Fruit fly (Drosophila melanogaster): ENCODE measurements around the gene sgl.

The sgl gene

dm6 chr3L:7006421-7006820, 41.9 kb upstream of the sgl start:
- no peak for TF ChIP-seq CG10274 (GFP tag; optimal IDR thresholded peaks at IDR 0.05)
- no peak for TF ChIP-seq MBD-R2 (GFP tag; IDR thresholded peaks at IDR 0.05)
- no peak for TF ChIP-seq hb (GFP tag; IDR thresholded peaks at IDR 0.05; ENCODE audit: partially characterized antibody)
- TF ChIP-seq luna (GFP tag; optimal IDR thresholded peaks at IDR 0.05): no peak
- peak in 1 of 2 experiments; percentile 25 for TF ChIP-seq bsh (GFP tag; optimal IDR thresholded peaks at IDR 0.05)
- TF ChIP-seq hkb (optimal IDR thresholded peaks at IDR 0.05): no peak
- no peak for TF ChIP-seq hkb (GFP tag; IDR thresholded peaks at IDR 0.05)
- TF ChIP-seq CG18764 (GFP tag; optimal IDR thresholded peaks at IDR 0.05): no peak
- TF ChIP-seq gem (tag; optimal IDR thresholded peaks at IDR 0.05): peak; percentile 30
- peak; percentile 51 for TF ChIP-seq Sox102F (GFP tag; optimal IDR thresholded peaks at IDR 0.05)
- TF ChIP-seq Hr51 (GFP tag; optimal IDR thresholded peaks at IDR 0.05): peak in 1 of 2 experiments; percentile 6
- no peak for TF ChIP-seq MESR4 (GFP tag; optimal IDR thresholded peaks at IDR 0.05)
- TF ChIP-seq Dll (GFP tag; IDR thresholded peaks at IDR 0.05; ENCODE audit: partially characterized antibody): no peak
- no peak for TF ChIP-seq CG30020 (tag; optimal IDR thresholded peaks at IDR 0.05)
- TF ChIP-seq CG2116 (GFP tag; optimal IDR thresholded peaks at IDR 0.05): no peak
- TF ChIP-seq Myb (GFP tag; optimal IDR thresholded peaks at IDR 0.05): no peak
- no peak for TF ChIP-seq chinmo (GFP tag; IDR thresholded peaks at IDR 0.05; ENCODE audit: partially characterized antibody)
- peak; percentile 4 for TF ChIP-seq Oli (tag; optimal IDR thresholded peaks at IDR 0.05)
- peak; percentile 42 for TF ChIP-seq Blimp-1 (GFP tag; optimal IDR thresholded peaks at IDR 0.05)
- no peak for TF ChIP-seq CG15073 (GFP tag; optimal IDR thresholded peaks at IDR 0.05)

dm6 chr3L:7003132-7003531, 38.6 kb upstream of the sgl start:
- TF ChIP-seq prd (optimal IDR thresholded peaks at IDR 0.05): no peak
- TF ChIP-seq prd (GFP tag; IDR thresholded peaks at IDR 0.05): no peak
- no peak for TF ChIP-seq CG10959 (GFP tag; IDR thresholded peaks at IDR 0.05)
- TF ChIP-seq CG10274 (GFP tag; optimal IDR thresholded peaks at IDR 0.05): no peak
- peak; percentile 22 for TF ChIP-seq Sox102F (GFP tag; optimal IDR thresholded peaks at IDR 0.05)
- no peak for TF ChIP-seq CG3163 (GFP tag; optimal IDR thresholded peaks at IDR 0.05)
- TF ChIP-seq Mad (GFP tag; optimal IDR thresholded peaks at IDR 0.05): no peak
- TF ChIP-seq CG9876 (GFP tag; optimal IDR thresholded peaks at IDR 0.05): no peak
- no peak for TF ChIP-seq Side (GFP tag; optimal IDR thresholded peaks at IDR 0.05)
- TF ChIP-seq pum (GFP tag; optimal IDR thresholded peaks at IDR 0.05): no peak
- TF ChIP-seq az2 (GFP tag; optimal IDR thresholded peaks at IDR 0.05): no peak
- TF ChIP-seq tgo (GFP tag; IDR thresholded peaks at IDR 0.05): no peak; the same call in 2 of the 3 replicates
- TF ChIP-seq gem (tag; optimal IDR thresholded peaks at IDR 0.05): peak; percentile 17
- TF ChIP-seq CG11723 (GFP tag; optimal IDR thresholded peaks at IDR 0.05): no peak
- no peak for TF ChIP-seq CG32772 (GFP tag; IDR thresholded peaks at IDR 0.05)
- TF ChIP-seq Deaf1 (tag; optimal IDR thresholded peaks at IDR 0.05): no peak
- TF ChIP-seq row (GFP tag; IDR thresholded peaks at IDR 0.05): no peak
- no peak for TF ChIP-seq Gug (GFP tag; IDR thresholded peaks at IDR 0.05)
- TF ChIP-seq CG6254 (GFP tag; optimal IDR thresholded peaks at IDR 0.05): no peak
- no peak for TF ChIP-seq dpn (GFP tag; optimal IDR thresholded peaks at IDR 0.05)
- peak; percentile 36; the same call in 1 of the 2 replicates for TF ChIP-seq Rfx (GFP tag; IDR thresholded peaks at IDR 0.05)
- no peak for TF ChIP-seq aop (GFP tag; IDR thresholded peaks at IDR 0.05)
- no peak for TF ChIP-seq Ravus (GFP tag; IDR thresholded peaks at IDR 0.05)
- peak in 1 of 2 experiments; percentile 39 for TF ChIP-seq Hr51 (GFP tag; optimal IDR thresholded peaks at IDR 0.05)
- TF ChIP-seq Nf-YB (GFP tag; optimal IDR thresholded peaks at IDR 0.05): no peak
- no peak for TF ChIP-seq CG9817 (tag; optimal IDR thresholded peaks at IDR 0.05)
- TF ChIP-seq unpg (GFP tag; optimal IDR thresholded peaks at IDR 0.05): no peak
- no peak for TF ChIP-seq NfI (GFP tag; optimal IDR thresholded peaks at IDR 0.05)
- no peak for TF ChIP-seq seq (GFP tag; IDR thresholded peaks at IDR 0.05)
- TF ChIP-seq CG10209 (GFP tag; optimal IDR thresholded peaks at IDR 0.05): no peak
- no peak for TF ChIP-seq CG17385 (GFP tag; optimal IDR thresholded peaks at IDR 0.05)
- TF ChIP-seq CG8944 (GFP tag; optimal IDR thresholded peaks at IDR 0.05): no peak
- TF ChIP-seq HHEX (GFP tag; optimal IDR thresholded peaks at IDR 0.05): no peak
- no peak for TF ChIP-seq Dip3 (GFP tag; optimal IDR thresholded peaks at IDR 0.05)
- TF ChIP-seq CG9437 (GFP tag; optimal IDR thresholded peaks at IDR 0.05): no peak

All from whole organism, embryonic.